Fruit fly (Drosophila melanogaster): ENCODE measurements around the gene CG13690.
"Not testable (repeated sequence)": the region's sequence is repeated elsewhere in the genome, so short reads cannot be mapped to it uniquely, and the experiment has no call there.

The CG13690 gene

dm6 chr2L:419620-420184 lies at the start of gene CG13690, which contains the start of gene RpLP1:
CG13690 (minus strand) TSS chr2L:419652.
RpLP1 (plus strand) TSS chr2L:419952.
- TF ChIP-seq CG5204 (GFP tag; optimal IDR thresholded peaks at IDR 0.05), result no peak
- peak; percentile 71 for TF ChIP-seq CG1620 (GFP tag; optimal IDR thresholded peaks at IDR 0.05)
- TF ChIP-seq CG33017 (tag; optimal IDR thresholded peaks at IDR 0.05), result peak; percentile 76
- peak; percentile 86 for TF ChIP-seq CG7101 (tag; optimal IDR thresholded peaks at IDR 0.05)
- peak; percentile 87 for TF ChIP-seq Hr96 (GFP tag; optimal IDR thresholded peaks at IDR 0.05)
- peak; percentile 83 for TF ChIP-seq Mnt (GFP tag; optimal IDR thresholded peaks at IDR 0.05)
- TF ChIP-seq cic (GFP tag; optimal IDR thresholded peaks at IDR 0.05), result peak; percentile 68
- peak; percentile 66 for TF ChIP-seq tj (GFP tag; optimal IDR thresholded peaks at IDR 0.05)
- peak; percentile 26 for TF ChIP-seq Clk (GFP tag; optimal IDR thresholded peaks at IDR 0.05)
- peak; percentile 83 for TF ChIP-seq CG7045 (GFP tag; optimal IDR thresholded peaks at IDR 0.05)
- peak; percentile 67 for TF ChIP-seq pad (GFP tag; optimal IDR thresholded peaks at IDR 0.05)
- peak; percentile 87 for TF ChIP-seq bab1 (GFP tag; optimal IDR thresholded peaks at IDR 0.05)
- TF ChIP-seq kay (GFP tag; ENCODE audit: borderline replicate concordance), result peak; percentile 100
- peak; percentile 76 for TF ChIP-seq Crg-1 (GFP tag; optimal IDR thresholded peaks at IDR 0.05)
- peak; percentile 67 for TF ChIP-seq CG14711 (tag; optimal IDR thresholded peaks at IDR 0.05)
- peak; percentile 92 for TF ChIP-seq CG11617 (GFP tag; optimal IDR thresholded peaks at IDR 0.05)
- peak; percentile 58 for TF ChIP-seq toe (GFP tag; optimal IDR thresholded peaks at IDR 0.05)
- peak; percentile 68 for TF ChIP-seq ovo (GFP tag; optimal IDR thresholded peaks at IDR 0.05)
- no peak for TF ChIP-seq cnc (optimal IDR thresholded peaks at IDR 0.05)
- TF ChIP-seq CG12768 (GFP tag; optimal IDR thresholded peaks at IDR 0.05), result peak; percentile 78

- TF ChIP-seq toe (GFP tag; optimal IDR thresholded peaks at IDR 0.05) (no peak), cnc (optimal IDR thresholded peaks at IDR 0.05) (no peak), CG14711 (tag; optimal IDR thresholded peaks at IDR 0.05) (peak; percentile 74), tj (GFP tag; optimal IDR thresholded peaks at IDR 0.05) (peak; percentile 60), cic (GFP tag; optimal IDR thresholded peaks at IDR 0.05) (peak; percentile 84), CG5204 (GFP tag; optimal IDR thresholded peaks at IDR 0.05) (peak; percentile 48), CG7101 (tag; optimal IDR thresholded peaks at IDR 0.05) (peak; percentile 68), Hr96 (GFP tag; optimal IDR thresholded peaks at IDR 0.05) (peak; percentile 32), CG11617 (GFP tag; optimal IDR thresholded peaks at IDR 0.05) (peak; percentile 50), Crg-1 (GFP tag; optimal IDR thresholded peaks at IDR 0.05) (no peak), CG12768 (GFP tag; optimal IDR thresholded peaks at IDR 0.05) (peak; percentile 65), bab1 (GFP tag; optimal IDR thresholded peaks at IDR 0.05) (no peak), kay (GFP tag; ENCODE audit: borderline replicate concordance) (peak; percentile 89), pad (GFP tag; optimal IDR thresholded peaks at IDR 0.05) (peak; percentile 14), CG7045 (GFP tag; optimal IDR thresholded peaks at IDR 0.05) (peak; percentile 18), CG33017 (tag; optimal IDR thresholded peaks at IDR 0.05) (peak; percentile 63), CG1620 (GFP tag; optimal IDR thresholded peaks at IDR 0.05) (no peak)
Measured at dm6 chr2L:468745-469358, 49.4 kb upstream of the CG13690 start.

dm6 chr2L:467683-468082 lies 48.2 kb upstream of the CG13690 start:
- TF ChIP-seq CG12768 (GFP tag; optimal IDR thresholded peaks at IDR 0.05) (no peak), Hr96 (GFP tag; optimal IDR thresholded peaks at IDR 0.05) (no peak), CG1620 (GFP tag; optimal IDR thresholded peaks at IDR 0.05) (no peak), CG11617 (GFP tag; optimal IDR thresholded peaks at IDR 0.05) (no peak), kay (GFP tag; ENCODE audit: borderline replicate concordance) (no peak), CG14711 (tag; optimal IDR thresholded peaks at IDR 0.05) (no peak), CG7045 (GFP tag; optimal IDR thresholded peaks at IDR 0.05) (no peak), tj (GFP tag; optimal IDR thresholded peaks at IDR 0.05) (no peak), ovo (GFP tag; optimal IDR thresholded peaks at IDR 0.05) (no peak), toe (GFP tag; optimal IDR thresholded peaks at IDR 0.05) (no peak), bab1 (GFP tag; optimal IDR thresholded peaks at IDR 0.05) (no peak), Crg-1 (GFP tag; optimal IDR thresholded peaks at IDR 0.05) (no peak), CG7101 (tag; optimal IDR thresholded peaks at IDR 0.05) (no peak)

dm6 chr2L:455738-456137 lies 36.3 kb upstream of the CG13690 start:
- no peak for TF ChIP-seq ovo (GFP tag; optimal IDR thresholded peaks at IDR 0.05)

dm6 chr2L:455274-455673 lies 35.8 kb upstream of the CG13690 start, which contains the start of gene CG4133:
CG4133 (plus strand) TSS chr2L:455531.
- not testable (repeated sequence) for TF ChIP-seq CG11617 (GFP tag; optimal IDR thresholded peaks at IDR 0.05); kay (GFP tag; ENCODE audit: borderline replicate concordance); Crg-1 (GFP tag; optimal IDR thresholded peaks at IDR 0.05)

dm6 chr2L:452872-453271 lies 33.4 kb upstream of the CG13690 start, which contains the start of the genes crq and shv:
crq (minus strand) TSS chr2L:453024.
shv (plus strand) TSS chr2L:453108.
- TF ChIP-seq Crg-1 (GFP tag; optimal IDR thresholded peaks at IDR 0.05) (no peak), CG5204 (GFP tag; optimal IDR thresholded peaks at IDR 0.05) (no peak), pad (GFP tag; optimal IDR thresholded peaks at IDR 0.05) (peak; percentile 38), CG7101 (tag; optimal IDR thresholded peaks at IDR 0.05) (no peak), CG1620 (GFP tag; optimal IDR thresholded peaks at IDR 0.05) (no peak), CG11617 (GFP tag; optimal IDR thresholded peaks at IDR 0.05) (no peak), CG14711 (tag; optimal IDR thresholded peaks at IDR 0.05) (peak; percentile 99), Mnt (GFP tag; optimal IDR thresholded peaks at IDR 0.05) (no peak), toe (GFP tag; optimal IDR thresholded peaks at IDR 0.05) (no peak), CG12768 (GFP tag; optimal IDR thresholded peaks at IDR 0.05) (no peak), CG7045 (GFP tag; optimal IDR thresholded peaks at IDR 0.05) (no peak), kay (GFP tag; ENCODE audit: borderline replicate concordance) (no peak), tj (GFP tag; optimal IDR thresholded peaks at IDR 0.05) (peak; percentile 74), Hr96 (GFP tag; optimal IDR thresholded peaks at IDR 0.05) (no peak), CG33017 (tag; optimal IDR thresholded peaks at IDR 0.05) (no peak), cnc (optimal IDR thresholded peaks at IDR 0.05) (no peak), bab1 (GFP tag; optimal IDR thresholded peaks at IDR 0.05) (peak; percentile 63), ovo (GFP tag; optimal IDR thresholded peaks at IDR 0.05) (no peak), Clk (GFP tag; optimal IDR thresholded peaks at IDR 0.05) (no peak), cic (GFP tag; optimal IDR thresholded peaks at IDR 0.05) (peak; percentile 42)
